Fruit fly (Drosophila melanogaster) whole organism, prepupa: Measurements from ENCODE around the gene CG18814.

Source experiments
- Gug ChIP-seq: fragments of 200-800 bp; sonication (Bioruptor generic); IDR thresholded peaks from 2 replicates; pipeline ENCODE4 v1.3.6; 2022; ENCODE audit warnings: missing biosample characterization, missing genetic modification characterization
- salr ChIP-seq, 2 experiments: fragments of 200-800 bp; sonication (Bioruptor generic); optimal IDR thresholded peaks; 3 replicates each; lab custom pipeline; 2016 to 2018; ENCODE audit warnings: missing biosample characterization in 2 of 2, missing genetic modification characterization in 2 of 2, mild to moderate bottlenecking in 1 of 2

dm6 chr3L:16400175-16400574 is 30.5 kb downstream of the CG18814 start, which contains the start of gene CG44836:
- no peak for TF ChIP-seq salr (GFP tag; optimal IDR thresholded peaks at IDR 0.05; lab: Kevin White, UChicago)
- TF ChIP-seq Gug = no peak
